Worm (Caenorhabditis elegans) whole organism, late embryonic: ENCODE results near the gene col-144.

Source experiments
- C08G9.2 ChIP-seq: sonication (generic microtip); optimal IDR thresholded peaks from 2 replicates; lab custom pipeline; 2016; ENCODE audit warnings: mild to moderate bottlenecking, missing genetic modification characterization, moderate library complexity, missing compliant biosample characterization
- F13H6.1 ChIP-seq: sonication (generic microtip); optimal IDR thresholded peaks from 2 replicates; lab custom pipeline; 2016; ENCODE audit warnings: missing genetic modification characterization, missing compliant biosample characterization
- T23F11.4 ChIP-seq: fragments of 200-800 bp; sonication (Bioruptor generic); optimal IDR thresholded peaks from 2 replicates; lab custom pipeline; 2018; ENCODE audit warnings: mild to moderate bottlenecking, missing genetic modification characterization, missing compliant biosample characterization
- Y22D7AL.16 ChIP-seq: sonication (generic microtip); optimal IDR thresholded peaks from 2 replicates; lab custom pipeline; 2016; ENCODE audit warnings: missing genetic modification characterization, missing compliant biosample characterization
- ahr-1 ChIP-seq: sonication (generic microtip); optimal IDR thresholded peaks from 2 replicates; lab custom pipeline; 2016; ENCODE audit warnings: missing genetic modification characterization, missing compliant biosample characterization
- ama-1 ChIP-seq: fragments of 150-350 bp; optimal IDR thresholded peaks from 2 replicates; lab custom pipeline; 2014
- ceh-14 ChIP-seq: sonication (generic microtip); optimal IDR thresholded peaks from 2 replicates; lab custom pipeline; 2016; ENCODE audit warnings: missing genotype, missing genetic modification characterization, missing compliant biosample characterization
- ceh-19 ChIP-seq: fragments of 200-800 bp; sonication (Bioruptor generic); optimal IDR thresholded peaks from 2 replicates; lab custom pipeline; 2018; ENCODE audit warnings: mild to moderate bottlenecking, missing genetic modification characterization, missing compliant biosample characterization
- ceh-2 ChIP-seq: sonication (generic microtip); optimal IDR thresholded peaks from 2 replicates; lab custom pipeline; 2016; ENCODE audit warnings: missing genotype, missing genetic modification characterization, missing compliant biosample characterization
- ceh-22 ChIP-seq: sonication (generic microtip); optimal IDR thresholded peaks from 2 replicates; lab custom pipeline; 2017; ENCODE audit warnings: missing biosample characterization, missing genetic modification characterization
- ceh-30 ChIP-seq: fragments of 150-350 bp; optimal IDR thresholded peaks from 2 replicates; lab custom pipeline; 2014; ENCODE audit warnings: missing biosample characterization, missing genetic modification characterization
- ceh-31 ChIP-seq: sonication (generic microtip); optimal IDR thresholded peaks from 2 replicates; lab custom pipeline; 2016; ENCODE audit warnings: missing genetic modification characterization, missing compliant biosample characterization
- ceh-34 ChIP-seq: sonication (generic microtip); optimal IDR thresholded peaks from 2 replicates; lab custom pipeline; 2016; ENCODE audit warnings: mild to moderate bottlenecking, missing genetic modification characterization, missing compliant biosample characterization
- ceh-45 ChIP-seq: fragments of 200-800 bp; sonication (Bioruptor generic); IDR thresholded peaks from 2 replicates; pipeline ENCODE4 v1.3.6; 2022; ENCODE audit warnings: missing genetic modification reagents, missing genetic modification characterization, missing compliant biosample characterization
- dve-1 ChIP-seq: sonication (generic microtip); optimal IDR thresholded peaks from 2 replicates; lab custom pipeline; 2017; ENCODE audit warnings: antibody characterized with exemption, mild to moderate bottlenecking, missing genetic modification characterization, missing compliant biosample characterization
- elt-2 ChIP-seq: sonication (generic microtip); optimal IDR thresholded peaks from 2 replicates; lab custom pipeline; 2016; ENCODE audit warnings: missing genetic modification reagents, missing genetic modification characterization, missing compliant biosample characterization
- elt-4 ChIP-seq: sonication (generic microtip); optimal IDR thresholded peaks from 2 replicates; lab custom pipeline; 2016; ENCODE audit warnings: missing genetic modification characterization, missing compliant biosample characterization
- ets-4 ChIP-seq: sonication (generic microtip); optimal IDR thresholded peaks from 2 replicates; lab custom pipeline; 2016; ENCODE audit warnings: missing genetic modification characterization, missing compliant biosample characterization
- hlh-6 ChIP-seq: sonication (generic microtip); optimal IDR thresholded peaks from 2 replicates; lab custom pipeline; 2016; ENCODE audit warnings: missing genotype, missing genetic modification characterization, missing compliant biosample characterization
- lin-11 ChIP-seq: fragments of 200-800 bp; sonication (Bioruptor generic); optimal IDR thresholded peaks from 2 replicates; lab custom pipeline; 2018; ENCODE audit warnings: mild to moderate bottlenecking, missing genetic modification characterization, missing compliant biosample characterization
- mec-3 ChIP-seq: sonication (generic microtip); optimal IDR thresholded peaks from 2 replicates; lab custom pipeline; 2016; ENCODE audit warnings: borderline replicate concordance, missing genetic modification characterization, missing compliant biosample characterization
- nhr-232 ChIP-seq: sonication (generic microtip); optimal IDR thresholded peaks from 2 replicates; lab custom pipeline; 2016; ENCODE audit warnings: missing genetic modification characterization, missing compliant biosample characterization
- npax-4 ChIP-seq: sonication (generic microtip); optimal IDR thresholded peaks from 2 replicates; lab custom pipeline; 2016; ENCODE audit warnings: missing genetic modification characterization, missing compliant biosample characterization
- pag-3 ChIP-seq: sonication (generic microtip); optimal IDR thresholded peaks from 2 replicates; lab custom pipeline; 2016; ENCODE audit warnings: missing compliant biosample characterization, missing genetic modification characterization, borderline replicate concordance
- pat-9 ChIP-seq: fragments of 200-800 bp; sonication (Bioruptor generic); optimal IDR thresholded peaks from 2 replicates; lab custom pipeline; 2018; ENCODE audit warnings: mild to moderate bottlenecking, missing genetic modification characterization, moderate library complexity, missing compliant biosample characterization
- pax-1 ChIP-seq: fragments of 150-350 bp; optimal IDR thresholded peaks from 2 replicates; lab custom pipeline; 2014; ENCODE audit warnings: missing biosample characterization, missing genetic modification characterization
- pha-2 ChIP-seq: sonication (generic microtip); optimal IDR thresholded peaks from 2 replicates; lab custom pipeline; 2017; ENCODE audit warnings: mild to moderate bottlenecking, missing genetic modification characterization, missing compliant biosample characterization
- pha-4 ChIP-seq: fragments of 150-350 bp; optimal IDR thresholded peaks from 2 replicates; lab custom pipeline; 2018; ENCODE audit warnings: missing biosample characterization, missing genetic modification reagents, missing genetic modification characterization
- pros-1 ChIP-seq: fragments of 150-350 bp; optimal IDR thresholded peaks from 2 replicates; lab custom pipeline; 2014; ENCODE audit warnings: missing biosample characterization, missing genetic modification reagents, missing genetic modification characterization
- ref-2 ChIP-seq: sonication (generic microtip); optimal IDR thresholded peaks from 2 replicates; lab custom pipeline; 2016; ENCODE audit warnings: missing genetic modification characterization, missing compliant biosample characterization
- rnt-1 ChIP-seq: sonication (generic microtip); optimal IDR thresholded peaks from 2 replicates; lab custom pipeline; 2016; ENCODE audit warnings: missing genetic modification characterization, missing compliant biosample characterization
- sdc-2 ChIP-seq: sonication (generic microtip); optimal IDR thresholded peaks from 2 replicates; lab custom pipeline; 2016; ENCODE audit warnings: missing genotype, missing genetic modification characterization, missing compliant biosample characterization
- sox-4 ChIP-seq: sonication (generic microtip); optimal IDR thresholded peaks from 2 replicates; lab custom pipeline; 2017; ENCODE audit warnings: mild to moderate bottlenecking, missing genetic modification characterization, inconsistent platforms, missing compliant biosample characterization
- syd-9 ChIP-seq: sonication (generic microtip); optimal IDR thresholded peaks from 2 replicates; lab custom pipeline; 2016; ENCODE audit warnings: mild to moderate bottlenecking, missing genetic modification characterization, moderate library complexity, missing compliant biosample characterization
- tbx-2 ChIP-seq: sonication (generic microtip); optimal IDR thresholded peaks from 2 replicates; lab custom pipeline; 2016; ENCODE audit warnings: missing genetic modification characterization, missing compliant biosample characterization
- tbx-7 ChIP-seq: sonication (generic microtip); optimal IDR thresholded peaks from 2 replicates; lab custom pipeline; 2016; ENCODE audit warnings: missing genotype, missing genetic modification characterization, missing compliant biosample characterization
- ttx-3 ChIP-seq: sonication (generic microtip); optimal IDR thresholded peaks from 2 replicates; lab custom pipeline; 2016; ENCODE audit warnings: missing genetic modification reagents, missing genetic modification characterization, missing compliant biosample characterization
- unc-42 ChIP-seq: sonication (generic microtip); optimal IDR thresholded peaks from 2 replicates; lab custom pipeline; 2016; ENCODE audit warnings: missing genotype, missing genetic modification characterization, missing compliant biosample characterization

Gene col-144

ce11 chrV:9162955-9163468 is 2.6 kb upstream of the col-144 start, which contains the start of gene col-145:
TSS of gene col-145 (minus strand) at chrV:9163005.
- no peak for TF ChIP-seq ceh-30
- no peak for TF ChIP-seq rnt-1 (tag; lab: Kevin White, UChicago)
- TF ChIP-seq elt-4: no peak
- no peak for TF ChIP-seq ceh-34 (tag; lab: Kevin White, UChicago)
- no peak for TF ChIP-seq sdc-2 (tag; lab: Kevin White, UChicago)
- no peak for TF ChIP-seq pax-1 (tag; lab: Kevin White, UChicago)
- no peak for TF ChIP-seq ets-4 (tag; lab: Kevin White, UChicago)

- no peak for TF ChIP-seq nhr-232
- no peak for TF ChIP-seq ttx-3 (tag; lab: Kevin White, UChicago)
- TF ChIP-seq F13H6.1 (tag; lab: Kevin White, UChicago): no peak
- TF ChIP-seq pha-4 (tag; lab: Kevin White, UChicago): no peak
- TF ChIP-seq ceh-19: no peak
- TF ChIP-seq elt-4: no peak
- no peak for TF ChIP-seq tbx-2 (tag; lab: Kevin White, UChicago)
- no peak for TF ChIP-seq mec-3 (tag; lab: Kevin White, UChicago)
- TF ChIP-seq C08G9.2 (tag; lab: Kevin White, UChicago): no peak
- TF ChIP-seq ceh-2 (tag; lab: Kevin White, UChicago): no peak
- TF ChIP-seq T23F11.4 (GFP tag; lab: Kevin White, UChicago): no peak
- no peak for TF ChIP-seq Y22D7AL.16 (tag; lab: Kevin White, UChicago)
- no peak for TF ChIP-seq lin-11
- TF ChIP-seq elt-2: no peak
- TF ChIP-seq ceh-45 (GFP tag; lab: Robert Waterston, UW): no peak
- no peak for TF ChIP-seq rnt-1 (tag; lab: Kevin White, UChicago)
Observed at ce11 chrV:9162118-9162729, 1.8 kb upstream of the col-144 start.

- no peak for TF ChIP-seq syd-9 (tag; lab: Kevin White, UChicago)
- TF ChIP-seq ceh-30: no peak
- TF ChIP-seq ceh-34 (tag; lab: Kevin White, UChicago): no peak
- no peak for TF ChIP-seq dve-1 (tag; lab: Kevin White, UChicago)
- TF ChIP-seq ceh-14 (tag; lab: Kevin White, UChicago): no peak
- no peak for TF ChIP-seq Y22D7AL.16 (tag; lab: Kevin White, UChicago)
- TF ChIP-seq ceh-2 (tag; lab: Kevin White, UChicago): no peak
- peak; percentile 93 for TF ChIP-seq unc-42 (tag; lab: Kevin White, UChicago)
- TF ChIP-seq, all 69 proteins: peak for 1
Observed at ce11 chrV:9157597-9157996, 2.8 kb downstream of the col-144 start.

- no peak for TF ChIP-seq npax-4 (tag; lab: Kevin White, UChicago)
- no peak for TF ChIP-seq ceh-31 (tag; lab: Kevin White, UChicago)
- TF ChIP-seq pat-9 (tag; lab: Kevin White, UChicago): no peak
- no peak for TF ChIP-seq rnt-1 (tag; lab: Kevin White, UChicago)
- TF ChIP-seq ama-1 (lab: Kevin White, UChicago): no peak
- TF ChIP-seq ceh-22 (tag; lab: Kevin White, UChicago): no peak
- no peak for TF ChIP-seq F13H6.1 (tag; lab: Kevin White, UChicago)
- no peak for TF ChIP-seq hlh-6 (tag; lab: Kevin White, UChicago)
- TF ChIP-seq sox-4 (tag; lab: Kevin White, UChicago): no peak
- no peak for TF ChIP-seq ceh-2 (tag; lab: Kevin White, UChicago)
- TF ChIP-seq ceh-30: no peak
- no peak for TF ChIP-seq pag-3 (tag; lab: Kevin White, UChicago)
- no peak for TF ChIP-seq pha-2 (tag; lab: Kevin White, UChicago)
- TF ChIP-seq ref-2 (tag; lab: Kevin White, UChicago): no peak
- no peak for TF ChIP-seq pros-1 (tag; lab: Kevin White, UChicago)
- no peak for TF ChIP-seq elt-4
- no peak for TF ChIP-seq tbx-7
- no peak for TF ChIP-seq ahr-1 (tag; lab: Kevin White, UChicago)
Observed at ce11 chrV:9156679-9157078, 3.8 kb downstream of the col-144 start, which contains the start of gene B0222.15. TSS of gene B0222.15 (minus strand) at chrV:9156779.
